Fruit fly (Drosophila melanogaster) whole organism, embryonic: Measurements from ENCODE around the gene CG6749.

ENCODE experiments used
- Awh ChIP-seq: fragments of 200-800 bp; sonication (Bioruptor generic); IDR thresholded peaks from 2 replicates; pipeline ENCODE4, ENCODE4 v1.3.6; 2022; ENCODE audit warnings: missing biosample characterization, missing genetic modification characterization
- C15 ChIP-seq: fragments of 200-800 bp; sonication (Bioruptor generic); IDR thresholded peaks from 3 replicates; pipeline ENCODE4 v1.3.6; 2022; ENCODE audit warnings: missing biosample characterization, missing genetic modification characterization
- CG10209 ChIP-seq: fragments of 200-800 bp; sonication (Bioruptor generic); optimal IDR thresholded peaks from 3 replicates; lab custom pipeline; 2017; ENCODE audit warnings: missing biosample characterization, mild to moderate bottlenecking, missing genetic modification characterization, missing genetic modification reagents
- CG10274 ChIP-seq: fragments of 200-800 bp; sonication (Bioruptor generic); optimal IDR thresholded peaks from 3 replicates; lab custom pipeline; 2017; ENCODE audit warnings: missing biosample characterization, mild to moderate bottlenecking, missing genetic modification characterization
- CG11093 ChIP-seq: fragments of 200-800 bp; sonication (Bioruptor generic); IDR thresholded peaks from 3 replicates; pipeline ENCODE4 v1.3.6; 2022; ENCODE audit warnings: missing biosample characterization, missing genetic modification characterization
- CG11504 ChIP-seq: fragments of 200-800 bp; sonication (Bioruptor generic); optimal IDR thresholded peaks from 3 replicates; lab custom pipeline; 2019; ENCODE audit warnings: missing biosample characterization, mild to moderate bottlenecking, missing genetic modification characterization, moderate library complexity
- CG11696 ChIP-seq: fragments of 200-800 bp; sonication (Bioruptor generic); IDR thresholded peaks from 2 replicates; pipeline ENCODE4 v1.3.6; 2022; ENCODE audit warnings: missing biosample characterization, missing genetic modification characterization
- CG13287 ChIP-seq: fragments of 200-800 bp; sonication (Bioruptor generic); IDR thresholded peaks from 2 replicates; pipeline ENCODE4 v1.3.6; 2022; ENCODE audit warnings: missing biosample characterization, missing genetic modification characterization; ENCODE audit not compliant: partially characterized antibody
- CG13296 ChIP-seq: fragments of 200-800 bp; sonication (Bioruptor generic); optimal IDR thresholded peaks from 3 replicates; lab custom pipeline; 2018; ENCODE audit warnings: missing biosample characterization, mild to moderate bottlenecking, missing genetic modification characterization
- CG14441 ChIP-seq: fragments of 200-800 bp; sonication (Bioruptor generic); IDR thresholded peaks from 2 replicates; pipeline ENCODE4 v1.3.6; 2022; ENCODE audit warnings: missing biosample characterization, missing genetic modification characterization
- CG17359 ChIP-seq: fragments of 200-800 bp; sonication (Bioruptor generic); optimal IDR thresholded peaks from 3 replicates; lab custom pipeline; 2018; ENCODE audit warnings: missing biosample characterization, mild to moderate bottlenecking, missing genetic modification characterization, moderate library complexity
- CG18011 ChIP-seq: fragments of 200-800 bp; sonication (Bioruptor generic); optimal IDR thresholded peaks from 2 replicates; lab custom pipeline; 2017; ENCODE audit warnings: missing biosample characterization, missing genetic modification characterization, mild to moderate bottlenecking, moderate library complexity, missing genotype
- CG2116 ChIP-seq: fragments of 200-800 bp; sonication (Bioruptor generic); optimal IDR thresholded peaks from 3 replicates; lab custom pipeline; 2018; ENCODE audit warnings: missing biosample characterization, mild to moderate bottlenecking, missing genetic modification characterization
- CG6272 ChIP-seq: fragments of 200-800 bp; sonication (Bioruptor generic); IDR thresholded peaks from 2 replicates; pipeline ENCODE4 v1.3.6; 2022; ENCODE audit warnings: missing biosample characterization, missing genetic modification characterization
- CG6813 ChIP-seq: fragments of 200-800 bp; sonication (Bioruptor generic); optimal IDR thresholded peaks from 2 replicates; lab custom pipeline; 2017; ENCODE audit warnings: missing biosample characterization, missing genetic modification characterization, mild to moderate bottlenecking, moderate library complexity, missing genetic modification reagents
- CG7372 ChIP-seq: fragments of 200-800 bp; sonication (Bioruptor generic); IDR thresholded peaks from 2 replicates; pipeline ENCODE4 v1.3.6; 2022; ENCODE audit warnings: missing biosample characterization, missing genetic modification characterization
- CG7745 ChIP-seq: fragments of 200-800 bp; sonication (Bioruptor generic); optimal IDR thresholded peaks from 2 replicates; lab custom pipeline; 2018; ENCODE audit warnings: missing biosample characterization, mild to moderate bottlenecking, missing genetic modification characterization, moderate library complexity
- CG8359 ChIP-seq: fragments of 200-800 bp; sonication (Bioruptor generic); optimal IDR thresholded peaks from 2 replicates; lab custom pipeline; 2017; ENCODE audit warnings: missing biosample characterization, mild to moderate bottlenecking, missing genetic modification characterization, borderline replicate concordance
- CG9932 ChIP-seq: fragments of 200-800 bp; sonication (Bioruptor generic); IDR thresholded peaks from 2 replicates; pipeline ENCODE4 v1.3.6; 2022; ENCODE audit warnings: missing biosample characterization, missing genetic modification characterization
- Drgx ChIP-seq: fragments of 200-800 bp; sonication (Bioruptor generic); IDR thresholded peaks from 2 replicates; pipeline ENCODE4 v1.3.6; 2022; ENCODE audit warnings: missing biosample characterization, missing genetic modification characterization
- Elba2 ChIP-seq: fragments of 200-800 bp; sonication (Bioruptor generic); optimal IDR thresholded peaks from 3 replicates; lab custom pipeline; 2016; ENCODE audit warnings: missing biosample characterization, missing genetic modification characterization
- Fer3 ChIP-seq: fragments of 200-800 bp; sonication (Bioruptor generic); optimal IDR thresholded peaks from 2 replicates; lab custom pipeline; 2018; ENCODE audit warnings: missing biosample characterization, mild to moderate bottlenecking, missing genetic modification characterization, moderate library complexity
- Hr78 ChIP-seq, 2 experiments: fragments of 200-800 bp in 1 of 2; fragments of >200 bp in 1 of 2; sonication (Bioruptor generic) in 1 of 2; optimal IDR thresholded peaks; 2 replicates each; lab custom pipeline; 2017 to 2019; ENCODE audit warnings: missing biosample characterization in 2 of 2, missing genetic modification characterization in 2 of 2, mild to moderate bottlenecking in 1 of 2, moderate library complexity in 1 of 2
- Max ChIP-seq: fragments of 200-800 bp; sonication (Bioruptor generic); optimal IDR thresholded peaks from 2 replicates; lab custom pipeline; 2016; ENCODE audit warnings: missing biosample characterization, mild to moderate bottlenecking, missing genetic modification characterization
- NC2α ChIP-seq: fragments of 200-800 bp; sonication (Bioruptor generic); optimal IDR thresholded peaks from 2 replicates; lab custom pipeline; 2016; ENCODE audit warnings: missing biosample characterization, missing genetic modification characterization
- Neu2 ChIP-seq: fragments of 200-800 bp; sonication (Bioruptor generic); optimal IDR thresholded peaks from 3 replicates; lab custom pipeline; 2016; ENCODE audit warnings: missing biosample characterization, missing genetic modification characterization, borderline replicate concordance
- Optix ChIP-seq: fragments of 200-800 bp; sonication (Bioruptor generic); IDR thresholded peaks from 3 replicates; pipeline ENCODE4 v1.3.6; 2022; ENCODE audit warnings: missing biosample characterization, missing genetic modification characterization
- Rfx ChIP-seq: fragments of 200-800 bp; sonication (Bioruptor generic); IDR thresholded peaks from 2 replicates; pipeline ENCODE4 v1.3.6; 2022; ENCODE audit warnings: missing biosample characterization, missing genetic modification characterization
- Xrp1 ChIP-seq: fragments of 200-800 bp; sonication (Bioruptor generic); IDR thresholded peaks from 2 replicates; pipeline ENCODE4 v1.3.6; 2022; ENCODE audit warnings: missing biosample characterization, missing genetic modification characterization
- corto ChIP-seq: fragments of 200-800 bp; sonication (Bioruptor generic); optimal IDR thresholded peaks from 2 replicates; lab custom pipeline; 2016; ENCODE audit warnings: missing biosample characterization, mild to moderate bottlenecking, missing genetic modification characterization, moderate library complexity
- dmrt99B ChIP-seq: fragments of 200-800 bp; sonication (Bioruptor generic); optimal IDR thresholded peaks from 2 replicates; lab custom pipeline; 2018; ENCODE audit warnings: missing biosample characterization, mild to moderate bottlenecking, missing genetic modification characterization, moderate library complexity
- fd96Cb ChIP-seq: fragments of 200-800 bp; sonication (Bioruptor generic); optimal IDR thresholded peaks from 2 replicates; lab custom pipeline; 2018; ENCODE audit warnings: missing biosample characterization, mild to moderate bottlenecking, missing genetic modification characterization, moderate library complexity
- fu2 ChIP-seq: fragments of 200-800 bp; sonication (Bioruptor generic); optimal IDR thresholded peaks from 2 replicates; lab custom pipeline; 2016; ENCODE audit warnings: missing biosample characterization, missing genetic modification characterization
- grau ChIP-seq: fragments of 200-800 bp; optimal IDR thresholded peaks from 3 replicates; lab custom pipeline; 2019; ENCODE audit warnings: missing biosample characterization, mild to moderate bottlenecking, missing genetic modification characterization, moderate library complexity
- grn ChIP-seq: fragments of 200-800 bp; sonication (Bioruptor generic); optimal IDR thresholded peaks from 3 replicates; lab custom pipeline; 2017; ENCODE audit warnings: missing biosample characterization, missing genetic modification characterization
- ind ChIP-seq: fragments of 200-800 bp; sonication (Bioruptor generic); optimal IDR thresholded peaks from 3 replicates; lab custom pipeline; 2016; ENCODE audit warnings: missing biosample characterization, missing genetic modification characterization
- jigr1 ChIP-seq: fragments of 200-800 bp; sonication (Bioruptor generic); IDR thresholded peaks from 3 replicates; pipeline ENCODE4 v1.3.6; 2022; ENCODE audit warnings: missing biosample characterization, missing genetic modification characterization
- lola ChIP-seq, 3 experiments: fragments of >200 bp in 2 of 3; fragments of 200-800 bp in 1 of 3; sonication (Bioruptor generic) in 1 of 3; optimal IDR thresholded peaks; 2 replicates each; lab custom pipeline; 2017 to 2019; ENCODE audit warnings: missing biosample characterization in 3 of 3, missing genetic modification characterization in 3 of 3, mild to moderate bottlenecking in 1 of 3, moderate library complexity in 1 of 3
- mld ChIP-seq: fragments of 200-800 bp; sonication (Bioruptor generic); IDR thresholded peaks from 3 replicates; pipeline ENCODE4 v1.3.6; 2022; ENCODE audit warnings: missing biosample characterization, missing genetic modification characterization; ENCODE audit not compliant: partially characterized antibody
- nom ChIP-seq: fragments of 200-800 bp; sonication (Bioruptor generic); optimal IDR thresholded peaks from 2 replicates; lab custom pipeline; 2017; ENCODE audit warnings: missing biosample characterization, missing genetic modification characterization, mild to moderate bottlenecking, moderate library complexity, missing genetic modification reagents
- onecut ChIP-seq: fragments of 200-800 bp; sonication (Bioruptor generic); IDR thresholded peaks from 2 replicates; pipeline ENCODE4 v1.3.6; 2022; ENCODE audit warnings: missing biosample characterization, missing genetic modification characterization
- peb ChIP-seq: fragments of 200-800 bp; sonication (Bioruptor generic); IDR thresholded peaks from 2 replicates; pipeline ENCODE4 v1.3.6; 2022; ENCODE audit warnings: missing biosample characterization, missing genetic modification characterization
- pfk ChIP-seq: fragments of 200-800 bp; sonication (Bioruptor generic); optimal IDR thresholded peaks from 2 replicates; lab custom pipeline; 2018; ENCODE audit warnings: missing biosample characterization, mild to moderate bottlenecking, missing genetic modification characterization, moderate library complexity
- pho ChIP-seq: fragments of 200-800 bp; sonication (Bioruptor generic); optimal IDR thresholded peaks from 2 replicates; lab custom pipeline; 2016; ENCODE audit warnings: missing biosample characterization, missing genetic modification characterization
- psq ChIP-seq: fragments of 200-800 bp; sonication (Bioruptor generic); optimal IDR thresholded peaks from 2 replicates; lab custom pipeline; 2017; ENCODE audit warnings: missing biosample characterization, missing genetic modification characterization
- row ChIP-seq: fragments of 200-800 bp; sonication (Bioruptor generic); IDR thresholded peaks from 3 replicates; pipeline ENCODE4 v1.3.6; 2022; ENCODE audit warnings: missing biosample characterization, missing genetic modification characterization
- salm ChIP-seq: fragments of 200-800 bp; sonication (Bioruptor generic); optimal IDR thresholded peaks from 2 replicates; lab custom pipeline; 2018; ENCODE audit warnings: missing biosample characterization, mild to moderate bottlenecking, missing genetic modification characterization
- sens ChIP-seq: fragments of 200-800 bp; sonication (Bioruptor generic); peaks from one replicate; lab custom pipeline; 2016; ENCODE audit warnings: missing biosample characterization, missing genetic modification characterization
- stwl ChIP-seq: fragments of 200-800 bp; sonication (Bioruptor generic); optimal IDR thresholded peaks from 3 replicates; lab custom pipeline; 2018; ENCODE audit warnings: missing biosample characterization, mild to moderate bottlenecking, missing genetic modification characterization, moderate library complexity
- vfl ChIP-seq: fragments of 200-800 bp; sonication (Bioruptor generic); optimal IDR thresholded peaks from 2 replicates; lab custom pipeline; 2016; ENCODE audit warnings: missing biosample characterization, missing genetic modification characterization
- z ChIP-seq: fragments of 200-800 bp; sonication (Bioruptor generic); IDR thresholded peaks from 3 replicates; pipeline ENCODE4 v1.3.6; 2022; ENCODE audit warnings: missing biosample characterization, missing genetic modification characterization

The CG6749 gene

dm6 chr3L:9742342-9742741 lies 8.7 kb upstream of the CG6749 start (continued):
- TF ChIP-seq CG11504 (tag; lab: Kevin White, UChicago) (peak; percentile 14), onecut (no peak), CG6272 (no peak), CG17359 (tag; lab: Kevin White, UChicago) (no peak), Optix (GFP tag; lab: Robert Waterston, UW) (no peak), pho (GFP tag; lab: Kevin White, UChicago) (no peak), vfl (GFP tag; lab: Kevin White, UChicago) (no peak), CG2116 (GFP tag; lab: Kevin White, UChicago) (no peak), Xrp1 (peak; percentile 33; the same call in 1 of the 2 replicates), ind (GFP tag; lab: Kevin White, UChicago) (no peak), CG10274 (GFP tag; lab: Kevin White, UChicago) (no peak), CG7372 (GFP tag; lab: Robert Waterston, UW) (no peak), Neu2 (GFP tag; lab: Kevin White, UChicago) (no peak), jigr1 (no peak), corto (GFP tag; lab: Kevin White, UChicago) (peak; percentile 28), CG18011 (no peak), CG8359 (GFP tag; lab: Kevin White, UChicago) (no peak), CG11093 (GFP tag; lab: Robert Waterston, UW) (no peak), peb (GFP tag; lab: Robert Waterston, UW) (no peak), CG7745 (tag; lab: Kevin White, UChicago) (no peak), CG13296 (GFP tag; lab: Kevin White, UChicago) (no peak), CG14441 (GFP tag; lab: Robert Waterston, UW) (no peak), Fer3 (tag; lab: Kevin White, UChicago) (no peak), Drgx (GFP tag; lab: Robert Waterston, UW) (no peak), NC2α (no peak), sens (GFP tag; lab: Kevin White, UChicago) (peak; percentile 77), fd96Cb (tag; lab: Kevin White, UChicago) (peak; percentile 6), grn (GFP tag; lab: Kevin White, UChicago) (no peak), salm (tag; lab: Kevin White, UChicago) (no peak), C15 (GFP tag; lab: Robert Waterston, UW) (no peak), CG10209 (no peak), CG11696 (GFP tag; lab: Robert Waterston, UW) (no peak), stwl (tag; lab: Kevin White, UChicago) (no peak), dmrt99B (tag; lab: Kevin White, UChicago) (peak; percentile 3), nom (peak; percentile 45), grau (no peak), CG9932 (no peak), fu2 (no peak), row (GFP tag; lab: Robert Waterston, UW) (0 out of 3 replicates have a peak, but pooled peaks have one; percentile 14), mld (GFP tag; lab: Robert Waterston, UW) (no peak), CG6813 (no peak), Hr78 (GFP tag; optimal IDR thresholded peaks at IDR 0.05; lab: Kevin White, UChicago) (no peak), Awh (GFP tag; lab: Robert Waterston, UW) (no peak), psq (GFP tag; lab: Kevin White, UChicago) (no peak), Rfx (GFP tag; lab: Robert Waterston, UW) (no peak), pfk (GFP tag; lab: Kevin White, UChicago) (no peak), lola (GFP tag; optimal IDR thresholded peaks at IDR 0.05; lab: Kevin White, UChicago) (peak in 1 of 3 experiments; percentile 27), Max (GFP tag; lab: Kevin White, UChicago) (no peak), Elba2 (GFP tag; lab: Kevin White, UChicago) (no peak), CG13287 (GFP tag; lab: Robert Waterston, UW) (no peak), z (GFP tag; lab: Robert Waterston, UW) (no peak)
